Fruit fly (Drosophila melanogaster): Measurements from ENCODE around the gene CG31287.

Gene CG31287

dm6 chr3R:16203025-16203421, at the start of gene CG31287, which contains the start of gene CG6126:
Gene CG31287 (plus strand): TSS chr3R:16203371.
Gene CG6126 (minus strand): TSS chr3R:16203083.
- TF ChIP-seq usp (GFP tag; optimal IDR thresholded peaks at IDR 0.05) (no peak), Dll (optimal IDR thresholded peaks at IDR 0.05) (no peak), psq (optimal IDR thresholded peaks at IDR 0.05) (no peak), CG8478 (optimal IDR thresholded peaks at IDR 0.05) (no peak), pan (optimal IDR thresholded peaks at IDR 0.05) (no peak), EcR (GFP tag; optimal IDR thresholded peaks at IDR 0.05) (no peak)

dm6 chr3R:16154263-16154662, 48.9 kb upstream of the CG31287 start:
- TF ChIP-seq EcR (GFP tag; optimal IDR thresholded peaks at IDR 0.05) (no peak), psq (optimal IDR thresholded peaks at IDR 0.05) (no peak), CG8478 (optimal IDR thresholded peaks at IDR 0.05) (no peak), usp (GFP tag; optimal IDR thresholded peaks at IDR 0.05) (no peak), pan (optimal IDR thresholded peaks at IDR 0.05) (no peak), Dll (optimal IDR thresholded peaks at IDR 0.05) (no peak)

dm6 chr3R:16154682-16155081, 48.5 kb upstream of the CG31287 start, which contains the start of gene CG6006:
Gene CG6006 (plus strand): TSS chr3R:16154982.
- no peak for TF ChIP-seq psq (optimal IDR thresholded peaks at IDR 0.05)
- TF ChIP-seq Dll (optimal IDR thresholded peaks at IDR 0.05): no peak
- TF ChIP-seq pan (optimal IDR thresholded peaks at IDR 0.05): no peak
- no peak for TF ChIP-seq CG8478 (optimal IDR thresholded peaks at IDR 0.05)
- no peak for TF ChIP-seq EcR (GFP tag; optimal IDR thresholded peaks at IDR 0.05)
- no peak for TF ChIP-seq usp (GFP tag; optimal IDR thresholded peaks at IDR 0.05)

dm6 chr3R:16156032-16156431, 47.1 kb upstream of the CG31287 start:
- TF ChIP-seq pan (optimal IDR thresholded peaks at IDR 0.05): no peak
- no peak for TF ChIP-seq CG8478 (optimal IDR thresholded peaks at IDR 0.05)
- no peak for TF ChIP-seq Dll (optimal IDR thresholded peaks at IDR 0.05)
- TF ChIP-seq psq (optimal IDR thresholded peaks at IDR 0.05): no peak
- TF ChIP-seq usp (GFP tag; optimal IDR thresholded peaks at IDR 0.05): no peak
- no peak for TF ChIP-seq EcR (GFP tag; optimal IDR thresholded peaks at IDR 0.05)

- TF ChIP-seq psq (optimal IDR thresholded peaks at IDR 0.05) (no peak), usp (GFP tag; optimal IDR thresholded peaks at IDR 0.05) (no peak), CG8478 (optimal IDR thresholded peaks at IDR 0.05) (no peak), Dll (optimal IDR thresholded peaks at IDR 0.05) (peak; percentile 34), pan (optimal IDR thresholded peaks at IDR 0.05) (no peak), EcR (GFP tag; optimal IDR thresholded peaks at IDR 0.05) (no peak)
Observed at dm6 chr3R:16157564-16158242, 45.5 kb upstream of the CG31287 start.

dm6 chr3R:16168088-16168487, 35.1 kb upstream of the CG31287 start:
- TF ChIP-seq psq (optimal IDR thresholded peaks at IDR 0.05): no peak
- TF ChIP-seq EcR (GFP tag; optimal IDR thresholded peaks at IDR 0.05): no peak
- TF ChIP-seq Dll (optimal IDR thresholded peaks at IDR 0.05): no peak
- TF ChIP-seq pan (optimal IDR thresholded peaks at IDR 0.05): no peak
- no peak for TF ChIP-seq CG8478 (optimal IDR thresholded peaks at IDR 0.05)
- no peak for TF ChIP-seq usp (GFP tag; optimal IDR thresholded peaks at IDR 0.05)

- TF ChIP-seq CG8478 (optimal IDR thresholded peaks at IDR 0.05): no peak
- TF ChIP-seq EcR (GFP tag; optimal IDR thresholded peaks at IDR 0.05): no peak
- no peak for TF ChIP-seq pan (optimal IDR thresholded peaks at IDR 0.05)
- TF ChIP-seq usp (GFP tag; optimal IDR thresholded peaks at IDR 0.05): no peak
- no peak for TF ChIP-seq psq (optimal IDR thresholded peaks at IDR 0.05)
- TF ChIP-seq Dll (optimal IDR thresholded peaks at IDR 0.05): no peak
Observed at dm6 chr3R:16171747-16172146, 31.4 kb upstream of the CG31287 start, which contains the start of gene CG8925. Gene CG8925 (plus strand): TSS chr3R:16171991.

- TF ChIP-seq pan (optimal IDR thresholded peaks at IDR 0.05): no peak
- no peak for TF ChIP-seq EcR (GFP tag; optimal IDR thresholded peaks at IDR 0.05)
- no peak for TF ChIP-seq Dll (optimal IDR thresholded peaks at IDR 0.05)
- TF ChIP-seq CG8478 (optimal IDR thresholded peaks at IDR 0.05): no peak
- no peak for TF ChIP-seq usp (GFP tag; optimal IDR thresholded peaks at IDR 0.05)
- TF ChIP-seq psq (optimal IDR thresholded peaks at IDR 0.05): no peak
Observed at dm6 chr3R:16173500-16173899, 29.7 kb upstream of the CG31287 start.

dm6 chr3R:16176526-16176925, 26.6 kb upstream of the CG31287 start:
- TF ChIP-seq usp (GFP tag; optimal IDR thresholded peaks at IDR 0.05) (no peak), psq (optimal IDR thresholded peaks at IDR 0.05) (no peak), CG8478 (optimal IDR thresholded peaks at IDR 0.05) (no peak), pan (optimal IDR thresholded peaks at IDR 0.05) (no peak), EcR (GFP tag; optimal IDR thresholded peaks at IDR 0.05) (no peak), Dll (optimal IDR thresholded peaks at IDR 0.05) (no peak)

- TF ChIP-seq EcR (GFP tag; optimal IDR thresholded peaks at IDR 0.05): no peak
- TF ChIP-seq CG8478 (optimal IDR thresholded peaks at IDR 0.05): no peak
- no peak for TF ChIP-seq usp (GFP tag; optimal IDR thresholded peaks at IDR 0.05)
- TF ChIP-seq Dll (optimal IDR thresholded peaks at IDR 0.05): no peak
- TF ChIP-seq psq (optimal IDR thresholded peaks at IDR 0.05): no peak
- TF ChIP-seq pan (optimal IDR thresholded peaks at IDR 0.05): no peak
Observed at dm6 chr3R:16180476-16181070, 22.6 kb upstream of the CG31287 start, which contains the start of gene CG8927. Gene CG8927 (plus strand): TSS chr3R:16181020.

- TF ChIP-seq EcR (GFP tag; optimal IDR thresholded peaks at IDR 0.05) (peak in 1 of 2 experiments; percentile 23), psq (optimal IDR thresholded peaks at IDR 0.05) (no peak), usp (GFP tag; optimal IDR thresholded peaks at IDR 0.05) (no peak), CG8478 (optimal IDR thresholded peaks at IDR 0.05) (no peak), pan (optimal IDR thresholded peaks at IDR 0.05) (no peak)
Observed at dm6 chr3R:16182269-16182875, 20.8 kb upstream of the CG31287 start.
